Worm (Caenorhabditis elegans): ENCODE results near the gene C48A7.16.
A peak's percentile ranks its signal among the peaks of the same experiment; 100 is the strongest.

The C48A7.16 gene

ce11 chrIV:7386835-7387551 lies 18.3 kb upstream of the C48A7.16 start (continued):
- no peak for TF ChIP-seq F13H6.1 (tag; optimal IDR thresholded peaks at IDR 0.05)
- no peak for TF ChIP-seq T23F11.4 (GFP tag; optimal IDR thresholded peaks at IDR 0.05)
- TF ChIP-seq odd-2 (tag; optimal IDR thresholded peaks at IDR 0.05) = no peak
- TF ChIP-seq K02D7.2 (tag; optimal IDR thresholded peaks at IDR 0.05) = peak; percentile 35
- no peak for TF ChIP-seq unc-3 (GFP tag; conservative IDR thresholded peaks at IDR 0.05)
- TF ChIP-seq unc-3 (tag; optimal IDR thresholded peaks at IDR 0.05) = no peak
- TF ChIP-seq fkh-10 (GFP tag; optimal IDR thresholded peaks at IDR 0.05) = no peak
- peak; percentile 71 for TF ChIP-seq ceh-14 (tag; optimal IDR thresholded peaks at IDR 0.05)
- no peak for TF ChIP-seq nhr-11 (tag; optimal IDR thresholded peaks at IDR 0.05)
- TF ChIP-seq pha-2 (tag; optimal IDR thresholded peaks at IDR 0.05) = no peak
- TF ChIP-seq unc-86 (tag; optimal IDR thresholded peaks at IDR 0.05) = no peak
- no peak for TF ChIP-seq ceh-2 (tag; optimal IDR thresholded peaks at IDR 0.05)
- no peak for TF ChIP-seq elt-2 (tag; optimal IDR thresholded peaks at IDR 0.05)
- no peak for TF ChIP-seq che-1 (tag; optimal IDR thresholded peaks at IDR 0.05)
- no peak for TF ChIP-seq zip-5 (tag; optimal IDR thresholded peaks at IDR 0.05)
- TF ChIP-seq rnt-1 (tag; optimal IDR thresholded peaks at IDR 0.05) = peak; percentile 74
- no peak for TF ChIP-seq hlh-13 (GFP tag; optimal IDR thresholded peaks at IDR 0.05)
- peak; percentile 32 for TF ChIP-seq dmd-4 (tag; optimal IDR thresholded peaks at IDR 0.05; ENCODE audit: borderline replicate concordance)
- peak; percentile 78 for TF ChIP-seq ceh-18 (tag; optimal IDR thresholded peaks at IDR 0.05)
- no peak for TF ChIP-seq sox-4 (tag; optimal IDR thresholded peaks at IDR 0.05)
- TF ChIP-seq lim-6 (tag; optimal IDR thresholded peaks at IDR 0.05) = no peak
- no peak for TF ChIP-seq ttx-3 (tag; optimal IDR thresholded peaks at IDR 0.05)
- TF ChIP-seq ets-4 (tag; optimal IDR thresholded peaks at IDR 0.05) = no peak
- peak; percentile 15 for TF ChIP-seq dve-1 (tag; optimal IDR thresholded peaks at IDR 0.05)
- TF ChIP-seq ref-2 (tag; optimal IDR thresholded peaks at IDR 0.05) = peak; percentile 46
- peak; percentile 27 for TF ChIP-seq fkh-6 (tag; optimal IDR thresholded peaks at IDR 0.05)
- peak; percentile 54 for TF ChIP-seq ceh-34 (tag; optimal IDR thresholded peaks at IDR 0.05)
- TF ChIP-seq ceh-30 (tag; optimal IDR thresholded peaks at IDR 0.05) = no peak
- peak; percentile 29 for TF ChIP-seq syd-9 (tag; optimal IDR thresholded peaks at IDR 0.05)
- TF ChIP-seq ceh-48 (tag; optimal IDR thresholded peaks at IDR 0.05) = no peak
- peak; percentile 83 for TF ChIP-seq ceh-31 (tag; optimal IDR thresholded peaks at IDR 0.05)
- TF ChIP-seq hlh-30 (tag; optimal IDR thresholded peaks at IDR 0.05; ENCODE audit: insufficient read depth) = peak; percentile 53
- TF ChIP-seq elt-4 (tag; optimal IDR thresholded peaks at IDR 0.05) = no peak
- peak; percentile 25 for TF ChIP-seq sdc-2 (tag; optimal IDR thresholded peaks at IDR 0.05)
- TF ChIP-seq eyg-1 (tag; optimal IDR thresholded peaks at IDR 0.05) = no peak

DNA sequence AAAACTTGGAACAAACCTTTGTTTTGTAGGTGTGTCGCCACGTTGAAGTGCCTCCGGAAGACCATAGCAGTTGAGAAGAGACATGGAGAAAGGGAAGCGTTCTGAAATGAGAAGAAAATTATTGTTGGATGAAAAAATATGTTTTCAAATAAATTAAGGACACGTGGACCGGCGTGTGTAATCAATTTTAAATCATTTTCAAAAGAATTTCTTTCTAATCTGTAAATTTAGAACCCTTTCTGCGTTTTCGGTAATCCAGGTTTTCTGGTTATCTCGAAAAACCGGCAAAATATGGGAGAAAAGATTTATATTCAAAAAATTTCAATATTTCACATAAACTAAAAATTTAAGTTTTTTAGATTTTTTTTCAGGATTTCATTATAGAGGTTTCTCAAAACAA lies 16.4 kb upstream of the C48A7.16 start, which contains the start of gene mob-3:
TSS of gene mob-3 (minus strand) at position 101 of the 400 bp plus-strand sequence.
- TF ChIP-seq ttx-3 (tag; optimal IDR thresholded peaks at IDR 0.05) (no peak), ceh-6 (GFP tag; optimal IDR thresholded peaks at IDR 0.05) (no peak), ets-4 (tag; optimal IDR thresholded peaks at IDR 0.05) (no peak), dve-1 (tag; optimal IDR thresholded peaks at IDR 0.05) (no peak), fax-1 (tag; optimal IDR thresholded peaks at IDR 0.05) (no peak), nhr-232 (tag; optimal IDR thresholded peaks at IDR 0.05) (no peak), sox-4 (tag; optimal IDR thresholded peaks at IDR 0.05) (no peak), pqm-1 (tag; optimal IDR thresholded peaks at IDR 0.05) (no peak)

- TF ChIP-seq lim-6 (tag; optimal IDR thresholded peaks at IDR 0.05) = no peak
- TF ChIP-seq hlh-6 (tag; optimal IDR thresholded peaks at IDR 0.05) = no peak
- TF ChIP-seq ceh-18 (tag; optimal IDR thresholded peaks at IDR 0.05) = no peak
- TF ChIP-seq nhr-232 (tag; optimal IDR thresholded peaks at IDR 0.05) = no peak
- no peak for TF ChIP-seq mec-3 (tag; optimal IDR thresholded peaks at IDR 0.05; ENCODE audit: borderline replicate concordance)
- TF ChIP-seq dve-1 (tag; optimal IDR thresholded peaks at IDR 0.05) = no peak
- no peak for TF ChIP-seq fkh-10 (GFP tag; optimal IDR thresholded peaks at IDR 0.05)
- TF ChIP-seq npax-4 (tag; optimal IDR thresholded peaks at IDR 0.05) = no peak
- no peak for TF ChIP-seq pag-3 (tag; optimal IDR thresholded peaks at IDR 0.05; ENCODE audit: borderline replicate concordance)
- TF ChIP-seq unc-42 (tag; optimal IDR thresholded peaks at IDR 0.05) = no peak
These were observed 15.6 kb upstream of the C48A7.16 start for ce11 chrIV:7389719-7390118.

Data from whole organism, late embryonic.